Worm (Caenorhabditis elegans): ENCODE results near the gene tps-2.

DNA sequence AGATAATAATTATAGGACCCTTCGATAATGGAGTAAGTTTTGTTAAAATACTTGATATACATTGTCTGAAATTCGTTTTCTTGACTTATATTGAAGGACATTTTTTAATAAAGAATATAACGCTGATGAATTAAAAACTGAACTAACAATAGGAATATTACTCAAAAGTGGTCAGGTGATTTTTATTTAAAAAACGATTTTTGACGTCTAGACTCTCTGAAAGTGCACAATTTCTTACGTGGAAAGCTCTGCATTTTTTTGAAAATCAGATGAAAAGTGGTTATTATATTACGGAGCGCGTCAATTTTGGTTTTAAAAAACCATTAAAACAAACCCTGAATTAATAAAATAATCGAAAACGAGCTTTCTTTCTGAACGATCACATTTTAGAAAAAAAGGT lies 36.0 kb downstream of the tps-2 start, which contains the start of gene sre-13:
- TF ChIP-seq hsf-1 (GFP tag; IDR thresholded peaks at IDR 0.05) (no peak), ceh-91 (GFP tag; IDR thresholded peaks at IDR 0.05) (no peak), pha-4 (tag; optimal IDR thresholded peaks at IDR 0.05) (no peak), egrh-3 (GFP tag; IDR thresholded peaks at IDR 0.05) (no peak), snpc-1.3 (tag; optimal IDR thresholded peaks at IDR 0.05; ENCODE audit: insufficient read depth) (no peak), him-1 (tag; optimal IDR thresholded peaks at IDR 0.05) (no peak), ztf-28 (GFP tag; IDR thresholded peaks at IDR 0.05) (no peak), lsy-27 (tag; optimal IDR thresholded peaks at IDR 0.05; ENCODE audit: borderline replicate concordance, insufficient read depth) (no peak), cebp-2 (GFP tag; IDR thresholded peaks at IDR 0.05) (no peak), fkh-3 (tag; optimal IDR thresholded peaks at IDR 0.05) (no peak), ama-1 (optimal IDR thresholded peaks at IDR 0.05) (no peak), ama-1 (GFP tag; optimal IDR thresholded peaks at IDR 0.05) (no peak), hrde-1 (tag; optimal IDR thresholded peaks at IDR 0.05; ENCODE audit: borderline replicate concordance) (no peak), gei-17 (GFP tag; optimal IDR thresholded peaks at IDR 0.05) (no peak), F57A8.1 (GFP tag; optimal IDR thresholded peaks at IDR 0.05) (no peak)
